Worm (Caenorhabditis elegans): ENCODE measurements around the gene M116.5.

DNA sequence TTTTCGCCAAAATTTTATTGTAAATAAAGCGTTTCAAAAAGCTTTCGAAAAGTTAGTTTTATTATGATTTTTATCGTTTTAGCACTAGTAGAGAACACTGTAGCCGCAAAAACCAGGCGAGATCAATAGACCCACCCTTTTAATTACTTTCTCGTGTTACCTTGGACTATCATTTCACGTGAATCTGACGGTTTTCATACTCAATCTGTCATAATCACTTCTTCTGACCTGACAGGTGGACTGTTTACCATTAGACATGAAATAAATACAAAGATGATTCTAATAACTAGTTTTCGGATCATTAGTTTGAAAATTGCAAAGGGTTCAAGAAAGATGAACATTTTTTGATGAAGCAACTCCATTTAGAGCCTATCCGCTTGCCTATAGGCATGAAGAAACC lies 42.2 kb upstream of the M116.5 start:
- no peak for TF ChIP-seq ceh-13 (GFP tag; optimal IDR thresholded peaks at IDR 0.05)
- TF ChIP-seq aly-1 (tag; optimal IDR thresholded peaks at IDR 0.05): no peak
